Fruit fly (Drosophila melanogaster): ENCODE results near the gene Nedd8.

The Nedd8 gene

DNA sequence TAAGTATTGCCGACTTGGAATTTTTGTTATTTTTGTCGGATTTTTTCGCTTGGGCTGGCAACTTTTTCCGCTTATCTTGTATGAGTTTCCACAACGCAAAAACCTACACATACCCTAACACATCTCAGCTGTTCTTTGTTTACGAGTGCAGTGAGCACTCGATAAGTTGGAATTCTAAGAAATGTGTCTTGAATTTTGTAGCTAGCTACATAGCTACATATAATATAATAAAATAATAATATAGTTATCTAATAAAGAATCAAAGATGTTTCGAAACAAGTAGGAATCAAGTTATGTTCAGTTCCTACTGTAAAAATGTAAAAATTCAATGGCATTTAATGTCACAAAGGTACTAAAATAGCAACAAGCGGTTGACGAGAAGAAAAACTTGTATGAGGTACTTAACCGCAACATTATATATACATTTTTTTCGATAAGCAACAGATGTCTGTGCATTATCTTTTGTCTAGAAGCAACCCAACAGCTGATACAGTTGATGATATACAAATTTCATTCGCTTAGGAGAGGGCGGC lies 5.6 kb upstream of the Nedd8 start, which contains the start of gene Bhmt (continued):
- TF ChIP-seq D19B (GFP tag; optimal IDR thresholded peaks at IDR 0.05) (peak; percentile 53), CG11560 (tag; IDR thresholded peaks at IDR 0.05) (no peak), pnt (GFP tag; optimal IDR thresholded peaks at IDR 0.05) (no peak), CG10366 (GFP tag; IDR thresholded peaks at IDR 0.05) (0 out of 2 replicates have a peak, but pooled peaks have one; percentile 47), CG3838 (GFP tag; optimal IDR thresholded peaks at IDR 0.05) (no peak), Atf6 (GFP tag; IDR thresholded peaks at IDR 0.05) (peak; percentile 73), ham (GFP tag; IDR thresholded peaks at IDR 0.05) (no peak), CG1647 (GFP tag; optimal IDR thresholded peaks at IDR 0.05) (no peak), pho (GFP tag; optimal IDR thresholded peaks at IDR 0.05) (no peak), Six4 (GFP tag; optimal IDR thresholded peaks at IDR 0.05) (peak; percentile 31), HmgZ (tag; optimal IDR thresholded peaks at IDR 0.05) (peak; percentile 53), Dll (GFP tag; IDR thresholded peaks at IDR 0.05; ENCODE audit: partially characterized antibody) (no peak), CG1832 (GFP tag; optimal IDR thresholded peaks at IDR 0.05) (no peak), Dref (GFP tag; IDR thresholded peaks at IDR 0.05) (no peak), Aef1 (GFP tag; IDR thresholded peaks at IDR 0.05) (peak; percentile 59; the same call in 2 of the 3 replicates), HHEX (GFP tag; optimal IDR thresholded peaks at IDR 0.05) (peak; percentile 73), HLHmδ (GFP tag; optimal IDR thresholded peaks at IDR 0.05) (no peak), CG12942 (GFP tag; optimal IDR thresholded peaks at IDR 0.05) (peak; percentile 11), nom (GFP tag; optimal IDR thresholded peaks at IDR 0.05) (peak; percentile 56), CG18619 (GFP tag; optimal IDR thresholded peaks at IDR 0.05) (peak; percentile 63), sima (GFP tag; optimal IDR thresholded peaks at IDR 0.05) (no peak), caup (GFP tag; optimal IDR thresholded peaks at IDR 0.05; ENCODE audit: severe bottlenecking) (peak; percentile 69), CG31224 (GFP tag; IDR thresholded peaks at IDR 0.05) (peak; percentile 58), CG2889 (GFP tag; IDR thresholded peaks at IDR 0.05) (no peak), CG15514 (GFP tag; optimal IDR thresholded peaks at IDR 0.05) (peak; percentile 72), stc (GFP tag; IDR thresholded peaks at IDR 0.05) (peak; percentile 68), CG2875 (GFP tag; optimal IDR thresholded peaks at IDR 0.05) (no peak), CG10147 (GFP tag; optimal IDR thresholded peaks at IDR 0.05) (peak; percentile 65), CG14014 (GFP tag; IDR thresholded peaks at IDR 0.05) (peak; percentile 69), crc (GFP tag; optimal IDR thresholded peaks at IDR 0.05) (no peak), hb (GFP tag; IDR thresholded peaks at IDR 0.05; ENCODE audit: partially characterized antibody) (no peak), PHDP (tag; optimal IDR thresholded peaks at IDR 0.05) (peak; percentile 80), hbn (GFP tag; IDR thresholded peaks at IDR 0.05; ENCODE audit: partially characterized antibody) (no peak), Hr51 (GFP tag; optimal IDR thresholded peaks at IDR 0.05) (no peak), CG12659 (GFP tag; optimal IDR thresholded peaks at IDR 0.05) (peak; percentile 69), Sry-δ (GFP tag; optimal IDR thresholded peaks at IDR 0.05) (no peak), Camta (GFP tag; optimal IDR thresholded peaks at IDR 0.05) (no peak), CG8089 (GFP tag; optimal IDR thresholded peaks at IDR 0.05) (no peak), CG11398 (GFP tag; optimal IDR thresholded peaks at IDR 0.05) (no peak), Myb (GFP tag; optimal IDR thresholded peaks at IDR 0.05) (no peak), CG7556 (GFP tag; optimal IDR thresholded peaks at IDR 0.05) (peak; percentile 74), CG17359 (tag; optimal IDR thresholded peaks at IDR 0.05) (peak; percentile 56), sc (optimal IDR thresholded peaks at IDR 0.05) (no peak), sc (GFP tag; optimal IDR thresholded peaks at IDR 0.05) (no peak), Ssrp (tag; optimal IDR thresholded peaks at IDR 0.05) (peak; percentile 42), Ada2b (GFP tag; IDR thresholded peaks at IDR 0.05) (peak; percentile 72; the same call in 1 of the 2 replicates), ttk (GFP tag; IDR thresholded peaks at IDR 0.05) (no peak), Hmr (GFP tag; optimal IDR thresholded peaks at IDR 0.05) (peak; percentile 80), CG32532 (GFP tag; IDR thresholded peaks at IDR 0.05) (peak; percentile 86), Ets97D (GFP tag; optimal IDR thresholded peaks at IDR 0.05) (no peak)

Data from whole organism, embryonic.